Worm (Caenorhabditis elegans) whole organism, L4 larva: ENCODE data around the gene ceh-24.

Experiments
- R02D3.7 ChIP-seq: fragments of 150-350 bp; sonication (generic microtip); optimal IDR thresholded peaks from 3 replicates; lab custom pipeline; 2014; ENCODE audit warnings: missing biosample characterization, missing genetic modification characterization
- ceh-82 ChIP-seq: sonication (generic microtip); optimal IDR thresholded peaks from 2 replicates; lab custom pipeline; 2017; ENCODE audit warnings: missing biosample characterization, missing genetic modification characterization
- daf-16 ChIP-seq, 3 experiments: sonication (generic microtip); optimal IDR thresholded peaks; 2 replicates each; lab custom pipeline; 2016 to 2017; ENCODE audit warnings: missing genetic modification characterization in 3 of 3, missing genetic modification reagents in 3 of 3, mild to moderate bottlenecking in 2 of 3, missing compliant biosample characterization in 2 of 3, missing biosample characterization in 1 of 3, moderate library complexity in 1 of 3

DNA sequence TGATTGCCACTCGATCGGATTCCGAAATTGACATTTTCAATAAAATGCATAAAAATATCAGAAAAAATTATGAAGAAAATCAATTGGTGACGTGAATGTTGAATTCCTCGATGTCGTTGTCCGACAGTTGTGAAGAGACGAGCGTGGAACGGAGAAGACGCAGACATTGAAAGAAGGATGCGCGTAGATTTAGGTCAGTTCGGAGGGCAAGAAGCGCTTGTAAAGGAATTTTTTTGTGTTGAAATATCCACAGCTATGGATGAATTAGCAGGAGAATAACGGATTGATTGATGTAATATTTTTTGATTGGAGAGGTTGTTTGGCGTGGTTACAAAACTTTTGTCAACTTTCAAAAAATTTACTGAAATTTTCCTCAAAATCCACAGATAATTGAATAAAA lies 44.6 kb upstream of the ceh-24 start, which contains the start of gene F20G2.3:
- no peak for TF ChIP-seq R02D3.7
- no peak for TF ChIP-seq ceh-82
- no peak for TF ChIP-seq daf-16 (GFP tag; optimal IDR thresholded peaks at IDR 0.05; lab: Kevin White, UChicago)
- TF ChIP-seq daf-16 (tag; optimal IDR thresholded peaks at IDR 0.05; lab: Kevin White, UChicago), result no peak
